Fruit fly (Drosophila melanogaster) whole organism, embryonic: ENCODE measurements around the gene CG31807.

Experiments
- Ada2b ChIP-seq: fragments of 200-800 bp; sonication (Bioruptor generic); IDR thresholded peaks from 2 replicates; pipeline ENCODE4 v1.3.6; 2022; ENCODE audit warnings: missing biosample characterization, missing genetic modification characterization
- Aef1 ChIP-seq: fragments of 200-800 bp; sonication (Bioruptor generic); IDR thresholded peaks from 3 replicates; pipeline ENCODE4 v1.3.6; 2022; ENCODE audit warnings: missing biosample characterization, missing genetic modification characterization
- B-H1 ChIP-seq: fragments of 200-800 bp; sonication (Bioruptor generic); IDR thresholded peaks from 3 replicates; pipeline ENCODE4 v1.3.6; 2022; ENCODE audit warnings: missing biosample characterization, missing genetic modification characterization
- CG10147 ChIP-seq: fragments of 200-800 bp; sonication (Bioruptor generic); optimal IDR thresholded peaks from 2 replicates; lab custom pipeline; 2019; ENCODE audit warnings: missing biosample characterization, mild to moderate bottlenecking, missing genetic modification characterization, moderate library complexity
- CG10959 ChIP-seq: fragments of 200-800 bp; sonication (Bioruptor generic); IDR thresholded peaks from 2 replicates; pipeline ENCODE4 v1.3.6; 2022; ENCODE audit warnings: missing biosample characterization, missing genetic modification characterization
- CG11560 ChIP-seq: fragments of 200-800 bp; sonication (Bioruptor generic); IDR thresholded peaks from 3 replicates; pipeline ENCODE4 v1.3.6; 2022; ENCODE audit warnings: missing biosample characterization, missing genetic modification characterization
- CG12104 ChIP-seq: fragments of 200-800 bp; sonication (Bioruptor generic); optimal IDR thresholded peaks from 3 replicates; lab custom pipeline; 2016; ENCODE audit warnings: missing biosample characterization, missing genetic modification characterization
- CG12391 ChIP-seq: fragments of 200-800 bp; sonication (Bioruptor generic); optimal IDR thresholded peaks from 3 replicates; lab custom pipeline; 2018; ENCODE audit warnings: missing biosample characterization, mild to moderate bottlenecking, missing genetic modification characterization, moderate library complexity
- CG13624 ChIP-seq: fragments of 200-800 bp; sonication (Bioruptor generic); optimal IDR thresholded peaks from 2 replicates; lab custom pipeline; 2016; ENCODE audit warnings: missing biosample characterization, missing genetic modification characterization
- CG13894 ChIP-seq: fragments of 200-800 bp; sonication (Bioruptor generic); optimal IDR thresholded peaks from 3 replicates; lab custom pipeline; 2018; ENCODE audit warnings: missing biosample characterization, mild to moderate bottlenecking, missing genetic modification characterization, moderate library complexity
- CG15479 ChIP-seq: fragments of 200-800 bp; sonication (Bioruptor generic); optimal IDR thresholded peaks from 3 replicates; lab custom pipeline; 2019; ENCODE audit warnings: missing biosample characterization, mild to moderate bottlenecking, missing genetic modification characterization, moderate library complexity
- CG16779 ChIP-seq: fragments of 200-800 bp; sonication (Bioruptor generic); IDR thresholded peaks from 2 replicates; pipeline ENCODE4 v1.3.6; 2022; ENCODE audit warnings: missing biosample characterization, missing genetic modification characterization
- CG2875 ChIP-seq: fragments of 200-800 bp; sonication (Bioruptor generic); optimal IDR thresholded peaks from 2 replicates; lab custom pipeline; 2017; ENCODE audit warnings: missing biosample characterization, mild to moderate bottlenecking, missing genetic modification characterization, missing genetic modification reagents
- CG34376 ChIP-seq: fragments of 200-800 bp; sonication (Bioruptor generic); optimal IDR thresholded peaks from 2 replicates; lab custom pipeline; 2018; ENCODE audit warnings: missing biosample characterization, mild to moderate bottlenecking, missing genetic modification characterization
- CG6683 ChIP-seq: fragments of 200-800 bp; sonication (Bioruptor generic); optimal IDR thresholded peaks from 2 replicates; lab custom pipeline; 2017; ENCODE audit warnings: missing biosample characterization, mild to moderate bottlenecking, missing genetic modification characterization, missing genetic modification reagents
- CG6813 ChIP-seq: fragments of 200-800 bp; sonication (Bioruptor generic); optimal IDR thresholded peaks from 2 replicates; lab custom pipeline; 2017; ENCODE audit warnings: missing biosample characterization, missing genetic modification characterization, mild to moderate bottlenecking, moderate library complexity, missing genetic modification reagents
- CG9876 ChIP-seq: fragments of 200-800 bp; sonication (Bioruptor generic); optimal IDR thresholded peaks from 2 replicates; lab custom pipeline; 2016; ENCODE audit warnings: missing biosample characterization, missing genetic modification characterization
- Chrac-16 ChIP-seq: fragments of 200-800 bp; sonication (Bioruptor generic); optimal IDR thresholded peaks from 3 replicates; lab custom pipeline; 2016; ENCODE audit warnings: missing biosample characterization, missing genetic modification characterization
- D ChIP-seq, 2 experiments: fragments of 200-800 bp in 1 of 2; fragments of >200 bp in 1 of 2; sonication (Bioruptor generic) in 1 of 2; optimal IDR thresholded peaks; 2 replicates in 1 of 2; 3 replicates in 1 of 2; lab custom pipeline; 2017; ENCODE audit warnings: mild to moderate bottlenecking in 1 of 2, missing biosample characterization in 1 of 2, missing genetic modification characterization in 1 of 2, missing genetic modification reagents in 1 of 2
- Gug ChIP-seq: fragments of 200-800 bp; sonication (Bioruptor generic); IDR thresholded peaks from 4 replicates; pipeline ENCODE4 v1.3.6; 2022; ENCODE audit warnings: missing biosample characterization, missing genetic modification characterization
- Hsf ChIP-seq: fragments of 200-800 bp; sonication (Bioruptor generic); optimal IDR thresholded peaks from 3 replicates; lab custom pipeline; 2016; ENCODE audit warnings: missing biosample characterization, missing genetic modification characterization
- MBD-R2 ChIP-seq: fragments of 200-800 bp; sonication (Bioruptor generic); IDR thresholded peaks from 2 replicates; pipeline ENCODE4 v1.3.6; 2022; ENCODE audit warnings: missing biosample characterization, missing genetic modification characterization
- MESR4 ChIP-seq: fragments of 200-800 bp; sonication (Bioruptor generic); optimal IDR thresholded peaks from 2 replicates; lab custom pipeline; 2018; ENCODE audit warnings: missing biosample characterization, mild to moderate bottlenecking, missing genetic modification characterization, moderate library complexity
- NC2α ChIP-seq: fragments of 200-800 bp; sonication (Bioruptor generic); optimal IDR thresholded peaks from 2 replicates; lab custom pipeline; 2016; ENCODE audit warnings: missing biosample characterization, missing genetic modification characterization
- NK7.1 ChIP-seq: fragments of 200-800 bp; sonication (Bioruptor generic); optimal IDR thresholded peaks from 3 replicates; lab custom pipeline; 2016; ENCODE audit warnings: missing biosample characterization, missing genetic modification characterization
- Poxn ChIP-seq: fragments of 200-800 bp; sonication (Bioruptor generic); IDR thresholded peaks from 2 replicates; pipeline ENCODE4 v1.3.6; 2022; ENCODE audit warnings: missing biosample characterization, missing genetic modification characterization
- Side ChIP-seq: fragments of 200-800 bp; sonication (Bioruptor generic); optimal IDR thresholded peaks from 2 replicates; lab custom pipeline; 2016; ENCODE audit warnings: missing biosample characterization, missing genetic modification characterization
- ab ChIP-seq: fragments of 200-800 bp; sonication (Bioruptor generic); optimal IDR thresholded peaks from 2 replicates; lab custom pipeline; 2016; ENCODE audit warnings: missing biosample characterization, missing genetic modification characterization
- bcd ChIP-seq: fragments of 200-800 bp; sonication (Bioruptor generic); optimal IDR thresholded peaks from 2 replicates; lab custom pipeline; 2017; ENCODE audit warnings: missing biosample characterization, mild to moderate bottlenecking, missing genetic modification characterization
- cg ChIP-seq: fragments of 200-800 bp; sonication (Bioruptor generic); optimal IDR thresholded peaks from 3 replicates; lab custom pipeline; 2019; ENCODE audit warnings: missing biosample characterization, mild to moderate bottlenecking, missing genetic modification characterization, moderate library complexity
- chinmo ChIP-seq: fragments of 200-800 bp; sonication (Bioruptor generic); IDR thresholded peaks from 4 replicates; pipeline ENCODE4 v1.3.6; 2022; ENCODE audit warnings: missing biosample characterization, missing genetic modification characterization; ENCODE audit not compliant: partially characterized antibody
- gfzf ChIP-seq: fragments of 200-800 bp; sonication (Bioruptor generic); optimal IDR thresholded peaks from 2 replicates; lab custom pipeline; 2016; ENCODE audit warnings: missing biosample characterization, mild to moderate bottlenecking, missing genetic modification characterization, moderate library complexity
- h ChIP-seq: fragments of >200 bp; optimal IDR thresholded peaks from 2 replicates; lab custom pipeline; 2017
- her ChIP-seq: fragments of 200-800 bp; sonication (Bioruptor generic); optimal IDR thresholded peaks from 2 replicates; lab custom pipeline; 2016; ENCODE audit warnings: missing biosample characterization, missing genetic modification characterization
- knrl ChIP-seq: fragments of 200-800 bp; sonication (Bioruptor generic); IDR thresholded peaks from 3 replicates; pipeline ENCODE4 v1.3.6; 2022; ENCODE audit warnings: missing biosample characterization, missing genetic modification characterization; ENCODE audit not compliant: partially characterized antibody
- pho ChIP-seq: fragments of 200-800 bp; sonication (Bioruptor generic); optimal IDR thresholded peaks from 2 replicates; lab custom pipeline; 2016; ENCODE audit warnings: missing biosample characterization, missing genetic modification characterization
- psq ChIP-seq: fragments of 200-800 bp; sonication (Bioruptor generic); optimal IDR thresholded peaks from 2 replicates; lab custom pipeline; 2017; ENCODE audit warnings: missing biosample characterization, missing genetic modification characterization
- pum ChIP-seq: fragments of 200-800 bp; sonication (Bioruptor generic); optimal IDR thresholded peaks from 2 replicates; lab custom pipeline; 2016; ENCODE audit warnings: missing biosample characterization, missing genetic modification characterization
- row ChIP-seq: fragments of 200-800 bp; sonication (Bioruptor generic); IDR thresholded peaks from 3 replicates; pipeline ENCODE4 v1.3.6; 2022; ENCODE audit warnings: missing biosample characterization, missing genetic modification characterization
- slbo ChIP-seq: fragments of 200-800 bp; sonication (Bioruptor generic); IDR thresholded peaks from 2 replicates; pipeline ENCODE4 v1.3.6; 2022; ENCODE audit warnings: missing biosample characterization, missing genetic modification characterization
- twi ChIP-seq: fragments of 200-800 bp; optimal IDR thresholded peaks from 2 replicates; lab custom pipeline; 2019; ENCODE audit warnings: missing biosample characterization, mild to moderate bottlenecking, missing genetic modification characterization, moderate library complexity
- tx ChIP-seq: fragments of 200-800 bp; sonication (Bioruptor generic); optimal IDR thresholded peaks from 2 replicates; lab custom pipeline; 2016; ENCODE audit warnings: missing biosample characterization, missing genetic modification characterization
- vfl ChIP-seq: fragments of 200-800 bp; sonication (Bioruptor generic); optimal IDR thresholded peaks from 2 replicates; lab custom pipeline; 2016; ENCODE audit warnings: missing biosample characterization, missing genetic modification characterization
- zen ChIP-seq: fragments of 200-800 bp; sonication (Bioruptor generic); optimal IDR thresholded peaks from 3 replicates; lab custom pipeline; 2018; ENCODE audit warnings: missing biosample characterization, mild to moderate bottlenecking, missing genetic modification characterization, moderate library complexity

Gene CG31807

DNA sequence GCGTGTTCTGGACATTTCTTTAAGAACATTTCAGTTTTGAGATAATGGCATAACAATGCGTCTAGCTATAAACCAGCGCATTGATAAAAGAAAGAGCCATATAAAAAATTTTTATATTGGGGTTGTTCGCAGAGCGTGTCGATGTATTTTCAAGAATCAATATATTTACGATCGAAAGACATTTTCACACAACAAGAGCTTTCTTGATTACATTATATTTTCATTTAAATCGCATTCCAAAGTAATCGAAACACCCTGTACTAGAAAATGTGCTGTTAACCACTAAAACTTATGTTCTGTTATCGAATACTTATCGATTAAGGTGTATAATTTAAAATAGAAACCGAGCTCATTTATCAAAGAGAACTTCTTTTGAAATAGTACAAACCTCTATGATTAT is 19.9 kb upstream of the CG31807 start (continued):
- TF ChIP-seq Aef1 (peak; percentile 22; the same call in 1 of the 3 replicates), NC2α (GFP tag; lab: Kevin White, UChicago) (no peak), D (optimal IDR thresholded peaks at IDR 0.05; lab: Kevin White, UChicago) (no peak), D (GFP tag; optimal IDR thresholded peaks at IDR 0.05; lab: Kevin White, UChicago) (no peak), Hsf (GFP tag; lab: Kevin White, UChicago) (peak; percentile 40), chinmo (no peak), her (GFP tag; lab: Kevin White, UChicago) (no peak), CG13894 (tag; lab: Kevin White, UChicago) (no peak), CG6813 (GFP tag; lab: Kevin White, UChicago) (no peak), MBD-R2 (GFP tag; lab: Robert Waterston, UW) (peak; percentile 20; the same call in 1 of the 2 replicates), cg (no peak), MESR4 (GFP tag; lab: Kevin White, UChicago) (no peak), CG10147 (GFP tag; lab: Kevin White, UChicago) (peak; percentile 49), h (lab: Kevin White, UChicago) (no peak), Side (GFP tag; lab: Kevin White, UChicago) (no peak), Ada2b (GFP tag; lab: Robert Waterston, UW) (peak; percentile 58; the same call in 1 of the 2 replicates), NK7.1 (GFP tag; lab: Kevin White, UChicago) (no peak), bcd (GFP tag; lab: Kevin White, UChicago) (no peak), CG11560 (peak; percentile 94), twi (tag; lab: Kevin White, UChicago) (no peak), pho (GFP tag; lab: Kevin White, UChicago) (peak; percentile 8), pum (GFP tag; lab: Kevin White, UChicago) (no peak), CG9876 (GFP tag; lab: Kevin White, UChicago) (no peak), slbo (GFP tag; lab: Robert Waterston, UW) (peak; percentile 73), CG34376 (GFP tag; lab: Kevin White, UChicago) (no peak), CG2875 (GFP tag; lab: Kevin White, UChicago) (no peak), ab (GFP tag; lab: Kevin White, UChicago) (no peak), gfzf (GFP tag; lab: Kevin White, UChicago) (no peak), CG13624 (peak; percentile 53), Gug (GFP tag; lab: Robert Waterston, UW) (no peak), B-H1 (GFP tag; lab: Robert Waterston, UW) (no peak), psq (GFP tag; lab: Kevin White, UChicago) (no peak), CG15479 (no peak), CG12391 (peak; percentile 44), CG12104 (GFP tag; lab: Kevin White, UChicago) (peak; percentile 43), zen (tag; lab: Kevin White, UChicago) (no peak), row (GFP tag; lab: Robert Waterston, UW) (peak; percentile 60), Poxn (GFP tag; lab: Robert Waterston, UW) (no peak), vfl (GFP tag; lab: Kevin White, UChicago) (no peak), Chrac-16 (peak; percentile 37), CG6683 (no peak), tx (GFP tag; lab: Kevin White, UChicago) (peak; percentile 19), CG10959 (GFP tag; lab: Robert Waterston, UW) (no peak), knrl (GFP tag; lab: Robert Waterston, UW) (no peak), CG16779 (no peak)
